Worm (Caenorhabditis elegans): Measurements from ENCODE around the gene Y39B6A.3.

Y39B6A.3 gene

DNA sequence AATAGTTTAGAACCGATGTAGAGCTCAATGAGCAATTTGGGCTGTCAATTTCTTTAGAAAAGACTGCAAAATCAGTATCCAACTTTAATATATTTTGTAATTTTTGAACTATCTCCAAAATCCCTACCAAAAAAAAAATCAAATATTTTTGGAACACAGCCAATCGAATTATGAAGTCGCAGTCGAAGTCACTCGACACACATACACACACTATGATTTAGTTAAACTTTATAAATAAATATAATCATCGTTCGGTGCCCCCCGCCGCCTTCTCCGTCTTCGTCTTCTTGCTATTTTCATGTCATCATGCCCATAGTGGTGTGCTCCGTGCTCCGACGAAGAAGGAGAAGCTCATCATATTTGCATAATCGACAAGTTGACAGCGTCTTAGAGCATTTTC, 12.7 kb downstream of the Y39B6A.3 start:
- no peak for TF ChIP-seq hlh-1 (tag; optimal IDR thresholded peaks at IDR 0.05)
- peak; percentile 85 for TF ChIP-seq ces-1 (GFP tag; optimal IDR thresholded peaks at IDR 0.05)

DNA sequence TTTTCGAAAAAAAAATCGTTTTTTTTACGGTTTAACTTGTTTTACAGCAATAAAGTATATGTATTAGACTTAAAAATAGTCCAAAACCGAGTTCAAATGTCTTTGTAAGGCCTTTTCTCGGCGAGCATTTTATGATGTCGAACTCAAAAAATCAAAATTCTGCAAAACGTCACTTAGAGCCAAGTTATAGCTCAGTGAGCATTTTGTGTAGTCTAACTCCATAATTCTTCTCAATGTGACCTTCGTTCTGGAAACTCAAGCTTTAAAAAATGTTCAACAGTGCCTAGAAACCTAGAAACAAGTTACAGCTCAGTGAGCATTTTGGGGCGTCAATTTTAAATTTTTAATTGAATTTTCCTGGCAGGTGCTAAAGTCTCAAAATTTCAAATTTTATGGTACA, 14.1 kb downstream of the Y39B6A.3 start:
- TF ChIP-seq ces-1 (GFP tag; optimal IDR thresholded peaks at IDR 0.05) (no peak), hlh-1 (tag; optimal IDR thresholded peaks at IDR 0.05) (no peak), sptf-1 (tag; optimal IDR thresholded peaks at IDR 0.05) (no peak), zip-8 (tag; optimal IDR thresholded peaks at IDR 0.05) (no peak), ham-2 (GFP tag; optimal IDR thresholded peaks at IDR 0.05) (no peak), bed-3 (GFP tag; optimal IDR thresholded peaks at IDR 0.05) (no peak), cnd-1 (tag; optimal IDR thresholded peaks at IDR 0.05) (no peak), lsy-2 (tag; optimal IDR thresholded peaks at IDR 0.05) (no peak), nhr-76 (tag; optimal IDR thresholded peaks at IDR 0.05) (no peak), drap-1 (GFP tag; optimal IDR thresholded peaks at IDR 0.05) (no peak), M03D4.4 (tag; optimal IDR thresholded peaks at IDR 0.05) (no peak), lin-32 (GFP tag; optimal IDR thresholded peaks at IDR 0.05) (no peak), snpc-4 (tag; optimal IDR thresholded peaks at IDR 0.05) (no peak), unc-120 (tag; optimal IDR thresholded peaks at IDR 0.05; ENCODE audit: poor library complexity, severe bottlenecking) (no peak), pha-4 (tag; optimal IDR thresholded peaks at IDR 0.05) (no peak)

DNA sequence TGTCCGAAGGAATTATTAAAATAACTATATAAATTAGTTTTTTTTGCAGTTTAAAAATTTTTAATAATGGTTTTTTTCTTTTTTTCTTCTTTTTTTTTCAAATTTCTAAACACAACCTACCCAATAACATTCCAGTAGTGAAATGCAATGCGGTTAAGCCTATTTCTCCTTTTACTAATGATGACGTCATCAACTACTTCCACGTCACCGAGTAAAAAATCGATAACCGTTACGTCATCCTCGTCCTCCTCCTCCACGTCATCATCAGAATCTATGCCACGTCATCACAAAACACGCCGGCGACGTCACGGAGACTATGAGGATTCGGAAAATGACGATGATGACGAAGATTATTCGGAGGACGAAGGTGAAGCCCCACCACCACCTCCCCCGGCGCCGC, 15.2 kb downstream of the Y39B6A.3 start, which contains the start of gene hot-2:
hot-2 (plus strand) TSS at position 134 of the 400 bp plus-strand sequence.
- TF ChIP-seq zip-8 (tag; optimal IDR thresholded peaks at IDR 0.05) = peak; percentile 98
- TF ChIP-seq elt-3 (tag; optimal IDR thresholded peaks at IDR 0.05) = no peak

DNA sequence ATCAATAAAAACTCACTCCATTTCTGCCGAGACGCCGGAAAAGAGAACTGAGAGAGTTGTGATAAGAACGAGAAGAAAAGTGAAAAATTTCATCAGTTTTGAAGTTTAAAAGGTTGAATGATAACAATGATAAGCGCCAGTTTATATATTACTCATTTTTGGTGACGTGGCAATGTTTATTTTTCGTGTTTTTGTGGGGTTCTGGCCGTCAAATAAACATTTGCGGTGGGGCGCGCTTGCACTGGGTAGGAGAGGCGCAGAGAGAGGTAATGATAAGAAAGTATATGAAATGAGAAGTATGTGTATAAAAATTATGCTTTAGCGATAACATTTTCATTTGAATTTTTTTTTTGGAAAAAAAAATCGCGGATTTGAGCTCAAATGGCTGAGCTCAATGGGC, 31.1 kb downstream of the Y39B6A.3 start, which contains the start of gene Y39B6A.5:
Y39B6A.5 (minus strand) TSS at position 214 of the 400 bp plus-strand sequence.
- TF ChIP-seq lsy-2 (tag; optimal IDR thresholded peaks at IDR 0.05) (no peak), elt-3 (tag; optimal IDR thresholded peaks at IDR 0.05) (no peak), nhr-12 (tag; optimal IDR thresholded peaks at IDR 0.05) (no peak), lin-32 (GFP tag; optimal IDR thresholded peaks at IDR 0.05) (no peak), elt-1 (tag; optimal IDR thresholded peaks at IDR 0.05; ENCODE audit: borderline replicate concordance, insufficient read depth) (no peak), M03D4.4 (tag; optimal IDR thresholded peaks at IDR 0.05) (no peak), nhr-237 (tag; optimal IDR thresholded peaks at IDR 0.05) (no peak), zip-8 (tag; optimal IDR thresholded peaks at IDR 0.05) (no peak), flh-1 (GFP tag; optimal IDR thresholded peaks at IDR 0.05) (no peak)

DNA sequence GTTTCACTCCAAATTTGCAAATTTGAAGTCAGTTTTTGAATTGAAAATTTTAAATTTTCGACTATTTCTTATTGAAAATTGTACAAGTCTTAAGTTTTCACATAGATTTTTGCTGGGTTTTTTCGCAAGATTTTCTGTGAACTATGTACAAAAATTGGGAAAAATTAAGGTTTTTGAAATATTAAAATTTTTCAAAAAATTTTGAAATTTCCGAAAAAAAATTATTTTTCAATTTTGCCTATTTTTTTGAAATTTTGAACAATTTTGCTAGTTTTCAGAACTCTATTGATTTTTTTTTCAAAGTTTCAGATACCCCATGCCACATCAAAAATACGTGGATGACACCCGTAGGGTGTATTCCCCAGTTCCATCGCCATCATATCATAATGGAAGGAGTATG, 36.0 kb downstream of the Y39B6A.3 start, which contains the start of gene tsp-13:
tsp-13 (plus strand) TSS at position 301 of the 400 bp plus-strand sequence.
- no peak for TF ChIP-seq unc-120 (tag; optimal IDR thresholded peaks at IDR 0.05; ENCODE audit: poor library complexity, severe bottlenecking)
- no peak for TF ChIP-seq tbx-8 (GFP tag; optimal IDR thresholded peaks at IDR 0.05)
- no peak for TF ChIP-seq blmp-1 (tag; optimal IDR thresholded peaks at IDR 0.05)
- TF ChIP-seq lin-32 (GFP tag; optimal IDR thresholded peaks at IDR 0.05) = no peak
- no peak for TF ChIP-seq ceh-83 (GFP tag; optimal IDR thresholded peaks at IDR 0.05)
- TF ChIP-seq flh-1 (GFP tag; optimal IDR thresholded peaks at IDR 0.05) = no peak
- no peak for TF ChIP-seq mab-5 (tag; optimal IDR thresholded peaks at IDR 0.05)
- TF ChIP-seq hlh-1 (tag; optimal IDR thresholded peaks at IDR 0.05) = no peak

DNA sequence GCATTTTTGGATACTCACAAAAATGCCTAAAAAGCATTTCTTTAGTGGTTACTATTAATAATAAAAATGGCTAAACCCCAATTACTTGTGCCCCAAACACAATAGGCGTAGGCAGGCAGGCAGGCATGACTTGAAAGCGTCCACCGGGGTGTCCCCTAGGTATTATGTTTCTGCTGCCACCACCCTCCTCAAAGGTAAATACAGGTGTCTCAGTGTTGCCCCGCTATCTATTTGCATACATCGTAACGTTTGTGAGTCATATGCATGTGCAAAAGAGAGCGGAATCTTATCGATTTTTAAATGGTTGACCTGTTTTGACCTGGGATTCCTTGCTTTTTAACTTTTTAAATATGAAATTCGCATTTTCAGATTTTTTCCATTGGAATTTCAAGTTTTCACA, 36.6 kb downstream of the Y39B6A.3 start:
- TF ChIP-seq nhr-12 (tag; optimal IDR thresholded peaks at IDR 0.05) (no peak), ceh-83 (GFP tag; optimal IDR thresholded peaks at IDR 0.05) (no peak), nhr-76 (tag; optimal IDR thresholded peaks at IDR 0.05) (no peak), tbx-8 (GFP tag; optimal IDR thresholded peaks at IDR 0.05) (no peak), pha-4 (tag; optimal IDR thresholded peaks at IDR 0.05) (peak; percentile 47), nhr-2 (tag; optimal IDR thresholded peaks at IDR 0.05) (peak; percentile 6)

ce11 chrV:19152328-19152727, 37.5 kb downstream of the Y39B6A.3 start, which contains the start of gene Y39B6A.69:
Y39B6A.69 (minus strand) TSS chrV:19152428.
- TF ChIP-seq zip-8 (tag; optimal IDR thresholded peaks at IDR 0.05) = no peak
- no peak for TF ChIP-seq mab-5 (tag; optimal IDR thresholded peaks at IDR 0.05)
- TF ChIP-seq nhr-237 (tag; optimal IDR thresholded peaks at IDR 0.05) = no peak
- no peak for TF ChIP-seq mep-1 (tag; optimal IDR thresholded peaks at IDR 0.05)
- TF ChIP-seq nhr-2 (tag; optimal IDR thresholded peaks at IDR 0.05) = no peak
- TF ChIP-seq ztf-11 (tag; optimal IDR thresholded peaks at IDR 0.05) = no peak
- no peak for TF ChIP-seq flh-1 (GFP tag; optimal IDR thresholded peaks at IDR 0.05)

Data from whole organism, mixed stage, embryonic.